Fruit fly (Drosophila melanogaster): Measurements from ENCODE around the gene CG34163.

Gene CG34163

DNA sequence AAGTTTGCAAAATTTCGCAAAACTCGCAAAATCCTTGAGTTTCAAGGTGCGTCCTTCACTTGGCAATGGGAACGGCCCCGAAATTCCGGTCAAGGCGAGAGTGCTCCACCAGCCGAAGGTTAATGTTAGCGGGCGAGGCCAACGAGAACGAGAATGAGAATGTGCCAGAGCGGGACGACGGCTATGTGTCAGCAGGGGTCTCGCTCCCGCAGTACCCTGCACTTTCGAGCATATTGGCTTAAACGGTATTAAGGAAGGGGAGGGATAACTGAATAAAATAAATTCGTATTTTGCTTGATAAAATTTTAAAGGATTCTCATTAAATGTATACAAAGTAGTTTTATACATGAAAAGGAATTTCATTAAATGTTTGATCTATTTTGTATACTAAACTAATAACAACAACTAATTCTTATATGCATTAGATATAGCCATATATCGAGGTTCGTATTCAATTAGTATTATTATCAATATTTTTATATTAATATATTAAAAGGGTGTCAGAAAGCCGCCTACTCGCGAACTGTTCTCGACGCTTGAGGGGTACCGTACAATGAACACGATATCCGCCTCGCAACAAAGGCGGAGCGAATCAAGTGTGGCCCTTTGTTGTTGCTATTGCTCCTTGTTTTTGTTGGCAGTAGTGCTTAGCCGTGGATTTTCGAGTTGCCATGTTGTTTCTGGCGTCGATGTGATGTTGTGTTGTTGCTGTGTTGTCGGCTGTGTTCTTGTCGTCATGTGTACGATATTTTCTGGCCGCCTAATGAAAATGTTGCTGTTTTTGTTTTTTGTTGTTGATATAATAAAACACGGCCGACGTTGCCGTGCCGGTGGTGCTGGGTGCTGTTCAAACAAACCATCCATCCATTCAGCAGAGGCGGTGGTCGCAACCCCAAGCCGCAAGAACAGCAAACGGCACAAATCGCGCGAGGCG, 18.6 kb downstream of the CG34163 start (continued):
- peak; percentile 54 for TF ChIP-seq ey (GFP tag; optimal IDR thresholded peaks at IDR 0.05)
- TF ChIP-seq Dif (GFP tag; optimal IDR thresholded peaks at IDR 0.05; ENCODE audit: partially characterized antibody), result no peak
- no peak for TF ChIP-seq lola (GFP tag; optimal IDR thresholded peaks at IDR 0.05)
- peak; percentile 93 for TF ChIP-seq woc (GFP tag; optimal IDR thresholded peaks at IDR 0.05)
- TF ChIP-seq dmrt93B (GFP tag; optimal IDR thresholded peaks at IDR 0.05), result peak; percentile 86
- no peak for TF ChIP-seq tai (GFP tag; optimal IDR thresholded peaks at IDR 0.05)
- TF ChIP-seq Sp1 (GFP tag; optimal IDR thresholded peaks at IDR 0.05), result peak; percentile 97
- no peak for TF ChIP-seq N (GFP tag; optimal IDR thresholded peaks at IDR 0.05)

DNA sequence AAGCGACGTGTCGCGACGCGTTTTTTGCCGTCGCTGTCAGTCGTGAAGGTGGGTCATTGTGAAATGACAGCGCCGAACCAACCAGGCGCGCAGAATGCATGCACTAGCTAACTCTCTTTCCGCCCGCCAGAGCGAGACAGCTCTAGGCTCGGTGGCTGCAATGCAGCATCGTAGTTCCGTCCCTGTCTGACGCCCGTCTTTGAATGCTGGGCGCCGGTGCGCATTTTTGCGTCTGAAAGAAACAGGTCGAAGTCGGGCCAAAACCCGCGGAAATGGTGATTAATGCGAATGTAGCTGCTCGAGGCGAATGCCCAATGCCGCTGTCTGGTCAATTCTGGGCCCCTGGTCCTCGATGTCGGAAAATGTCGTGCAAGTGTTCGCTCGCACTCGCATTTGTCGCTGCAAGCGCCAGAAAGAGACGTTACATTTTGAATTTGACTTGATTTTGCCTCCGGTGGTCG, 19.3 kb downstream of the CG34163 start:
- TF ChIP-seq rgr (GFP tag; optimal IDR thresholded peaks at IDR 0.05) (peak; percentile 45), Sp1 (GFP tag; optimal IDR thresholded peaks at IDR 0.05) (peak; percentile 76), Hr78 (GFP tag; optimal IDR thresholded peaks at IDR 0.05) (no peak), Jra (GFP tag; optimal IDR thresholded peaks at IDR 0.05) (peak; percentile 86), CG9705 (GFP tag; optimal IDR thresholded peaks at IDR 0.05) (peak; percentile 3), HLH106 (tag; optimal IDR thresholded peaks at IDR 0.05) (peak; percentile 51), pan (optimal IDR thresholded peaks at IDR 0.05) (no peak), dmrt93B (GFP tag; optimal IDR thresholded peaks at IDR 0.05) (peak; percentile 12), h (GFP tag; optimal IDR thresholded peaks at IDR 0.05) (peak; percentile 86), OdsH (GFP tag; optimal IDR thresholded peaks at IDR 0.05) (no peak), sv (GFP tag; optimal IDR thresholded peaks at IDR 0.05) (no peak), Hnf4 (GFP tag; optimal IDR thresholded peaks at IDR 0.05) (peak; percentile 45), Dif (GFP tag; optimal IDR thresholded peaks at IDR 0.05; ENCODE audit: partially characterized antibody) (no peak), dl (GFP tag; optimal IDR thresholded peaks at IDR 0.05; ENCODE audit: insufficient read depth in 1 of 2, partially characterized antibody in 2 of 2) (peak; percentile 78 to 87), br (GFP tag; optimal IDR thresholded peaks at IDR 0.05) (peak; percentile 76), fru (GFP tag; optimal IDR thresholded peaks at IDR 0.05) (peak; percentile 56), Rel (GFP tag; optimal IDR thresholded peaks at IDR 0.05) (no peak), Rel (tag; optimal IDR thresholded peaks at IDR 0.05) (peak; percentile 96), Hr83 (GFP tag; optimal IDR thresholded peaks at IDR 0.05; ENCODE audit: poor library complexity, severe bottlenecking) (peak; percentile 88), ey (GFP tag; optimal IDR thresholded peaks at IDR 0.05) (peak; percentile 48), CG32264 (GFP tag; optimal IDR thresholded peaks at IDR 0.05) (no peak)

DNA sequence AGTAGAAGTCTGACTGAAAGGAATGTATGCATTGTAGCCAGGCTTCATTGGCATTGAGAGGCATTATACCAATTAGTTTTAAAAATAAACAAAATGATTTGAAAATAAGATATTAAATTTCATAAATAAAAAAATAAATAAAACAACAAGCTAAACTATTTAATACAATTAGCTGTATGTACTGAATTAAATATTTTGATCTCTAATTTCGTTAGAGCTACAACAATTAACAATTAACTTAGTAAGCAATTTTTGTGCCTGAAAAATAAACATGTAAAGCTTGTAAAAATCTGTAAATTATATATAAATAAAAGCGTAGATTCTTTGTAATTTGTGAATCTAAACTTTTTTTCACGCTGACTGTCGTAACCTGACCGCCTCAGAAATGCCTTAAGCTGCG, 19.8 kb downstream of the CG34163 start, which contains the start of gene Rh5:
TSS of gene Rh5 (plus strand) at position 301 of the 400 bp plus-strand sequence.
- no peak for TF ChIP-seq woc (GFP tag; optimal IDR thresholded peaks at IDR 0.05)
- TF ChIP-seq dmrt93B (GFP tag; optimal IDR thresholded peaks at IDR 0.05), result no peak
- no peak for TF ChIP-seq fru (GFP tag; optimal IDR thresholded peaks at IDR 0.05)
- TF ChIP-seq Mio (GFP tag; optimal IDR thresholded peaks at IDR 0.05), result no peak
- no peak for TF ChIP-seq sage (GFP tag; optimal IDR thresholded peaks at IDR 0.05)
- no peak for TF ChIP-seq br (GFP tag; optimal IDR thresholded peaks at IDR 0.05)
- TF ChIP-seq Dfd (GFP tag; optimal IDR thresholded peaks at IDR 0.05), result no peak
- no peak for TF ChIP-seq OdsH (GFP tag; optimal IDR thresholded peaks at IDR 0.05)
- no peak for TF ChIP-seq rgr (GFP tag; optimal IDR thresholded peaks at IDR 0.05)
- TF ChIP-seq tai (GFP tag; optimal IDR thresholded peaks at IDR 0.05), result no peak
- no peak for TF ChIP-seq HLH106 (tag; optimal IDR thresholded peaks at IDR 0.05)
- no peak for TF ChIP-seq Vsx2 (GFP tag; optimal IDR thresholded peaks at IDR 0.05; ENCODE audit: partially characterized antibody)
- no peak for TF ChIP-seq pan (optimal IDR thresholded peaks at IDR 0.05)
- TF ChIP-seq dsf (GFP tag; optimal IDR thresholded peaks at IDR 0.05; ENCODE audit: borderline replicate concordance), result no peak
- no peak for TF ChIP-seq sv (GFP tag; optimal IDR thresholded peaks at IDR 0.05)
- no peak for TF ChIP-seq CrebA (GFP tag; optimal IDR thresholded peaks at IDR 0.05; ENCODE audit: borderline replicate concordance)
- TF ChIP-seq Dif (GFP tag; optimal IDR thresholded peaks at IDR 0.05; ENCODE audit: partially characterized antibody), result no peak
- TF ChIP-seq Rel (GFP tag; optimal IDR thresholded peaks at IDR 0.05), result no peak
- TF ChIP-seq Rel (tag; optimal IDR thresholded peaks at IDR 0.05), result no peak
